Worm (Caenorhabditis elegans) whole organism, late embryonic: ENCODE results near the gene W02D7.8.

Experiments
- dve-1 ChIP-seq: sonication (generic microtip); optimal IDR thresholded peaks from 2 replicates; lab custom pipeline; 2017; ENCODE audit warnings: antibody characterized with exemption, mild to moderate bottlenecking, missing genetic modification characterization, missing compliant biosample characterization
- nhr-232 ChIP-seq: sonication (generic microtip); optimal IDR thresholded peaks from 2 replicates; lab custom pipeline; 2016; ENCODE audit warnings: missing genetic modification characterization, missing compliant biosample characterization
- sox-4 ChIP-seq: sonication (generic microtip); optimal IDR thresholded peaks from 2 replicates; lab custom pipeline; 2017; ENCODE audit warnings: mild to moderate bottlenecking, missing genetic modification characterization, inconsistent platforms, missing compliant biosample characterization

- TF ChIP-seq dve-1 (tag; lab: Kevin White, UChicago) (no peak), nhr-232 (tag; lab: Kevin White, UChicago) (no peak), sox-4 (no peak)
These were observed 40.0 kb downstream of the W02D7.8 start, which contains the start of gene F21F8.5 for ce11 chrV:8266232-8266631.
